Worm (Caenorhabditis elegans): ENCODE data around the gene pch-2.

DNA sequence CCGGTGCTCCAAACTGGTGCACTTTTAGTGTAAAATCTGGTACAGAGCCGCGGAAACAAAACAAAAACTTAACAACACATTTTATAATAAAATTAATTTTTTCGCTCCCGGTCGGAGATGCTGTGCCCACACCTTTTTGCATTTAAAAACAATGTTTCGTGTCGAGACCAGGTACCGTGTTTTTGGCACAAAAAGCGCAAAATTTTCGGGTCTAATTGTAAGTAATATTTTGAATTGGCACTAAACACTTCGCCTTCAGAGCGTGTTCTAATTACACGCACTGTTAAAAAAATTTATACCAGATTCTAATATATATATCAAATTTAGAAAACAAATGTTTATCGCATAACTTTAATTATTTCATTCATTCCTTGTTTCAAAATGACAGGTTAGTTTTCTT, 23.3 kb downstream of the pch-2 start, which contains the start of gene dylt-3:
- TF ChIP-seq ref-1 (GFP tag; conservative IDR thresholded peaks at IDR 0.05) (no peak), flt-1 (GFP tag; IDR thresholded peaks at IDR 0.05) (no peak), med-1 (GFP tag; optimal IDR thresholded peaks at IDR 0.05; ENCODE audit: insufficient read depth) (no peak), T22C8.4 (GFP tag; IDR thresholded peaks at IDR 0.05) (no peak), tab-1 (GFP tag; IDR thresholded peaks at IDR 0.05) (no peak), ztf-23 (GFP tag; IDR thresholded peaks at IDR 0.05) (no peak)
